Worm (Caenorhabditis elegans) whole organism, early embryonic: ENCODE results near the gene W02B12.11.

Experiments
- ama-1 ChIP-seq: fragments of 150-350 bp; optimal IDR thresholded peaks from 2 replicates; lab custom pipeline; 2014
- ceh-13 ChIP-seq: fragments of 200-800 bp; sonication (Bioruptor generic); optimal IDR thresholded peaks from 2 replicates; lab custom pipeline; 2018; ENCODE audit warnings: mild to moderate bottlenecking, missing genetic modification characterization, missing compliant biosample characterization
- tra-4 ChIP-seq: sonication (generic microtip); optimal IDR thresholded peaks from 2 replicates; lab custom pipeline; 2017; ENCODE audit warnings: missing genetic modification characterization, missing compliant biosample characterization

- TF ChIP-seq tra-4: no peak
- no peak for TF ChIP-seq ama-1 (lab: Kevin White, UChicago)
- no peak for TF ChIP-seq ceh-13 (GFP tag; lab: Kevin White, UChicago)
Measured at ce11 chrII:11440265-11440664, 33.4 kb upstream of the W02B12.11 start, which contains the start of gene VW02B12L.2.
